Fruit fly (Drosophila melanogaster): ENCODE data around the gene CG10841.

The CG10841 gene

dm6 chr3R:13615617-13616016 is 16.1 kb upstream of the CG10841 start, which contains the start of gene CG9269:
Gene CG9269, plus strand, starts transcription at chr3R:13615917.
- TF ChIP-seq toe (GFP tag; optimal IDR thresholded peaks at IDR 0.05): no peak
- no peak for TF ChIP-seq Mnt (GFP tag; optimal IDR thresholded peaks at IDR 0.05)
- TF ChIP-seq Clk (GFP tag; optimal IDR thresholded peaks at IDR 0.05): no peak
- TF ChIP-seq bab1 (GFP tag; optimal IDR thresholded peaks at IDR 0.05): no peak
- TF ChIP-seq tj (GFP tag; optimal IDR thresholded peaks at IDR 0.05): no peak
- no peak for TF ChIP-seq CG12768 (GFP tag; optimal IDR thresholded peaks at IDR 0.05)
- TF ChIP-seq cic (GFP tag; optimal IDR thresholded peaks at IDR 0.05): no peak
- no peak for TF ChIP-seq CG1620 (GFP tag; optimal IDR thresholded peaks at IDR 0.05)
- TF ChIP-seq CG7045 (GFP tag; optimal IDR thresholded peaks at IDR 0.05): no peak

- TF ChIP-seq toe (GFP tag; optimal IDR thresholded peaks at IDR 0.05): no peak
- no peak for TF ChIP-seq CG5204 (GFP tag; optimal IDR thresholded peaks at IDR 0.05)
- no peak for TF ChIP-seq Clk (GFP tag; optimal IDR thresholded peaks at IDR 0.05)
These were observed 14.5 kb upstream of the CG10841 start for dm6 chr3R:13617228-13617627.

dm6 chr3R:13644778-13645660 is 13.3 kb downstream of the CG10841 start:
- TF ChIP-seq kay (GFP tag; ENCODE audit: borderline replicate concordance): peak; percentile 88
- peak; percentile 32 for TF ChIP-seq CG7045 (GFP tag; optimal IDR thresholded peaks at IDR 0.05)
- TF ChIP-seq CG14711 (tag; optimal IDR thresholded peaks at IDR 0.05): peak; percentile 97
- peak; percentile 68 for TF ChIP-seq bab1 (GFP tag; optimal IDR thresholded peaks at IDR 0.05)
- peak; percentile 33 for TF ChIP-seq CG11617 (GFP tag; optimal IDR thresholded peaks at IDR 0.05)
- TF ChIP-seq Mnt (GFP tag; optimal IDR thresholded peaks at IDR 0.05): peak; percentile 94
- no peak for TF ChIP-seq toe (GFP tag; optimal IDR thresholded peaks at IDR 0.05)
- peak; percentile 59 for TF ChIP-seq cic (GFP tag; optimal IDR thresholded peaks at IDR 0.05)
- no peak for TF ChIP-seq Crg-1 (GFP tag; optimal IDR thresholded peaks at IDR 0.05)
- peak; percentile 39 for TF ChIP-seq pad (GFP tag; optimal IDR thresholded peaks at IDR 0.05)
- no peak for TF ChIP-seq Hr96 (GFP tag; optimal IDR thresholded peaks at IDR 0.05)
- TF ChIP-seq Clk (GFP tag; optimal IDR thresholded peaks at IDR 0.05): peak; percentile 29
- TF ChIP-seq CG33017 (tag; optimal IDR thresholded peaks at IDR 0.05): peak; percentile 57
- TF ChIP-seq ovo (GFP tag; optimal IDR thresholded peaks at IDR 0.05): no peak
- no peak for TF ChIP-seq CG1620 (GFP tag; optimal IDR thresholded peaks at IDR 0.05)
- TF ChIP-seq CG5204 (GFP tag; optimal IDR thresholded peaks at IDR 0.05): no peak
- peak; percentile 40 for TF ChIP-seq CG7101 (tag; optimal IDR thresholded peaks at IDR 0.05)
- TF ChIP-seq tj (GFP tag; optimal IDR thresholded peaks at IDR 0.05): peak; percentile 39
- peak; percentile 29 for TF ChIP-seq CG12768 (GFP tag; optimal IDR thresholded peaks at IDR 0.05)
- no peak for TF ChIP-seq cnc (optimal IDR thresholded peaks at IDR 0.05)

dm6 chr3R:13645874-13646370 is 14.2 kb downstream of the CG10841 start, which contains the start of gene sqd:
Gene sqd, minus strand, starts transcription at chr3R:13646304.
- TF ChIP-seq CG5204 (GFP tag; optimal IDR thresholded peaks at IDR 0.05) (no peak), CG7101 (tag; optimal IDR thresholded peaks at IDR 0.05) (peak; percentile 67), CG14711 (tag; optimal IDR thresholded peaks at IDR 0.05) (peak; percentile 41), CG33017 (tag; optimal IDR thresholded peaks at IDR 0.05) (peak; percentile 48), Mnt (GFP tag; optimal IDR thresholded peaks at IDR 0.05) (peak; percentile 42), tj (GFP tag; optimal IDR thresholded peaks at IDR 0.05) (peak; percentile 47), Clk (GFP tag; optimal IDR thresholded peaks at IDR 0.05) (no peak), CG11617 (GFP tag; optimal IDR thresholded peaks at IDR 0.05) (peak; percentile 55), CG7045 (GFP tag; optimal IDR thresholded peaks at IDR 0.05) (peak; percentile 55), pad (GFP tag; optimal IDR thresholded peaks at IDR 0.05) (peak; percentile 31), ovo (GFP tag; optimal IDR thresholded peaks at IDR 0.05) (peak; percentile 30), CG12768 (GFP tag; optimal IDR thresholded peaks at IDR 0.05) (peak; percentile 70), CG1620 (GFP tag; optimal IDR thresholded peaks at IDR 0.05) (peak; percentile 46), kay (GFP tag; ENCODE audit: borderline replicate concordance) (peak; percentile 51), toe (GFP tag; optimal IDR thresholded peaks at IDR 0.05) (no peak), bab1 (GFP tag; optimal IDR thresholded peaks at IDR 0.05) (peak; percentile 74), cnc (optimal IDR thresholded peaks at IDR 0.05) (no peak), Hr96 (GFP tag; optimal IDR thresholded peaks at IDR 0.05) (peak; percentile 72), cic (GFP tag; optimal IDR thresholded peaks at IDR 0.05) (peak; percentile 46), Crg-1 (GFP tag; optimal IDR thresholded peaks at IDR 0.05) (peak; percentile 49)

dm6 chr3R:13646729-13647633 is 15.2 kb downstream of the CG10841 start, which contains the start of gene rin:
Gene rin, plus strand, starts transcription at chr3R:13647004.
- TF ChIP-seq Crg-1 (GFP tag; optimal IDR thresholded peaks at IDR 0.05) (no peak), cic (GFP tag; optimal IDR thresholded peaks at IDR 0.05) (peak; percentile 32), CG7045 (GFP tag; optimal IDR thresholded peaks at IDR 0.05) (no peak), CG5204 (GFP tag; optimal IDR thresholded peaks at IDR 0.05) (no peak), CG12768 (GFP tag; optimal IDR thresholded peaks at IDR 0.05) (peak; percentile 28), Mnt (GFP tag; optimal IDR thresholded peaks at IDR 0.05) (no peak), ovo (GFP tag; optimal IDR thresholded peaks at IDR 0.05) (no peak), cnc (optimal IDR thresholded peaks at IDR 0.05) (no peak), tj (GFP tag; optimal IDR thresholded peaks at IDR 0.05) (peak; percentile 94), CG1620 (GFP tag; optimal IDR thresholded peaks at IDR 0.05) (no peak), Clk (GFP tag; optimal IDR thresholded peaks at IDR 0.05) (no peak), CG14711 (tag; optimal IDR thresholded peaks at IDR 0.05) (no peak), CG11617 (GFP tag; optimal IDR thresholded peaks at IDR 0.05) (no peak), kay (GFP tag; ENCODE audit: borderline replicate concordance) (peak; percentile 30), toe (GFP tag; optimal IDR thresholded peaks at IDR 0.05) (no peak), bab1 (GFP tag; optimal IDR thresholded peaks at IDR 0.05) (peak; percentile 27), CG33017 (tag; optimal IDR thresholded peaks at IDR 0.05) (no peak), pad (GFP tag; optimal IDR thresholded peaks at IDR 0.05) (peak; percentile 4), Hr96 (GFP tag; optimal IDR thresholded peaks at IDR 0.05) (no peak), CG7101 (tag; optimal IDR thresholded peaks at IDR 0.05) (no peak)
